Fruit fly (Drosophila melanogaster) whole organism, embryonic: Measurements from ENCODE around the gene nmdyn-D7.

ENCODE experiments used
- Adf1 ChIP-seq: fragments of 200-800 bp; sonication (Bioruptor generic); IDR thresholded peaks from 2 replicates; pipeline ENCODE4 v1.3.6; 2022; ENCODE audit warnings: missing biosample characterization, missing genetic modification characterization
- Awh ChIP-seq: fragments of 200-800 bp; sonication (Bioruptor generic); IDR thresholded peaks from 2 replicates; pipeline ENCODE4, ENCODE4 v1.3.6; 2022; ENCODE audit warnings: missing biosample characterization, missing genetic modification characterization
- Bgb ChIP-seq: fragments of 200-800 bp; sonication (Bioruptor generic); IDR thresholded peaks from 2 replicates; pipeline ENCODE4 v1.3.6; 2022; ENCODE audit warnings: missing biosample characterization, missing genetic modification characterization; ENCODE audit not compliant: partially characterized antibody
- Blimp-1 ChIP-seq: fragments of 200-800 bp; sonication (Bioruptor generic); optimal IDR thresholded peaks from 3 replicates; lab custom pipeline; 2018; ENCODE audit warnings: missing biosample characterization, missing genetic modification characterization, mild to moderate bottlenecking, moderate library complexity, missing genetic modification reagents
- CG1024 ChIP-seq: fragments of 200-800 bp; sonication (Bioruptor generic); IDR thresholded peaks from 2 replicates; pipeline ENCODE4 v1.3.6; 2022; ENCODE audit warnings: missing biosample characterization, missing genetic modification characterization
- CG10274 ChIP-seq: fragments of 200-800 bp; sonication (Bioruptor generic); optimal IDR thresholded peaks from 3 replicates; lab custom pipeline; 2017; ENCODE audit warnings: missing biosample characterization, mild to moderate bottlenecking, missing genetic modification characterization
- CG10565 ChIP-seq: fragments of 200-800 bp; sonication (Bioruptor generic); optimal IDR thresholded peaks from 3 replicates; lab custom pipeline; 2016; ENCODE audit warnings: missing biosample characterization, mild to moderate bottlenecking, missing genetic modification characterization
- CG11696 ChIP-seq: fragments of 200-800 bp; sonication (Bioruptor generic); IDR thresholded peaks from 2 replicates; pipeline ENCODE4 v1.3.6; 2022; ENCODE audit warnings: missing biosample characterization, missing genetic modification characterization
- CG12071 ChIP-seq: fragments of 200-800 bp; sonication (Bioruptor generic); optimal IDR thresholded peaks from 3 replicates; lab custom pipeline; 2018; ENCODE audit warnings: missing biosample characterization, mild to moderate bottlenecking, missing genetic modification characterization
- CG12769 ChIP-seq: fragments of 200-800 bp; sonication (Bioruptor generic); optimal IDR thresholded peaks from 2 replicates; lab custom pipeline; 2019; ENCODE audit warnings: missing biosample characterization, mild to moderate bottlenecking, missing genetic modification characterization, moderate library complexity
- CG13894 ChIP-seq: fragments of 200-800 bp; sonication (Bioruptor generic); optimal IDR thresholded peaks from 3 replicates; lab custom pipeline; 2018; ENCODE audit warnings: missing biosample characterization, mild to moderate bottlenecking, missing genetic modification characterization, moderate library complexity
- CG14965 ChIP-seq: fragments of 200-800 bp; sonication (Bioruptor generic); optimal IDR thresholded peaks from 2 replicates; lab custom pipeline; 2016; ENCODE audit warnings: missing biosample characterization, missing genetic modification characterization, borderline replicate concordance
- CG16815 ChIP-seq: fragments of 200-800 bp; sonication (Bioruptor generic); optimal IDR thresholded peaks from 3 replicates; lab custom pipeline; 2017; ENCODE audit warnings: missing biosample characterization, mild to moderate bottlenecking, missing genetic modification characterization
- CG17186 ChIP-seq: fragments of 200-800 bp; sonication (Bioruptor generic); optimal IDR thresholded peaks from 3 replicates; lab custom pipeline; 2017; ENCODE audit warnings: missing biosample characterization, missing genetic modification reagents, missing genetic modification characterization
- CG17328 ChIP-seq: fragments of 200-800 bp; sonication (Bioruptor generic); IDR thresholded peaks from 2 replicates; pipeline ENCODE4 v1.3.6; 2022; ENCODE audit warnings: missing biosample characterization, missing genetic modification characterization
- CG17829 ChIP-seq: fragments of 200-800 bp; optimal IDR thresholded peaks from 2 replicates; lab custom pipeline; 2019; ENCODE audit warnings: missing biosample characterization, mild to moderate bottlenecking, missing genetic modification characterization, moderate library complexity
- CG2199 ChIP-seq: fragments of 200-800 bp; sonication (Bioruptor generic); IDR thresholded peaks from 3 replicates; pipeline ENCODE4 v1.3.6; 2022; ENCODE audit warnings: missing biosample characterization, missing genetic modification characterization
- CG31224 ChIP-seq: fragments of 200-800 bp; sonication (Bioruptor generic); IDR thresholded peaks from 2 replicates; pipeline ENCODE4 v1.3.6; 2022; ENCODE audit warnings: missing biosample characterization, missing genetic modification characterization
- CG34224 ChIP-seq: fragments of 200-800 bp; sonication (Bioruptor generic); IDR thresholded peaks from 3 replicates; pipeline ENCODE4 v1.3.6; 2022; ENCODE audit warnings: missing biosample characterization, missing genetic modification characterization; ENCODE audit not compliant: partially characterized antibody
- CG4707 ChIP-seq: fragments of 200-800 bp; sonication (Bioruptor generic); optimal IDR thresholded peaks from 2 replicates; lab custom pipeline; 2018; ENCODE audit warnings: missing biosample characterization, mild to moderate bottlenecking, missing genetic modification characterization, moderate library complexity
- CG5953 ChIP-seq: fragments of 200-800 bp; sonication (Bioruptor generic); IDR thresholded peaks from 2 replicates; pipeline ENCODE4 v1.3.6; 2022; ENCODE audit warnings: missing biosample characterization, missing genetic modification characterization
- CG6765 ChIP-seq: fragments of 200-800 bp; sonication (Bioruptor generic); optimal IDR thresholded peaks from 3 replicates; lab custom pipeline; 2017; ENCODE audit warnings: missing biosample characterization, mild to moderate bottlenecking, missing genetic modification characterization
- CG7372 ChIP-seq: fragments of 200-800 bp; sonication (Bioruptor generic); IDR thresholded peaks from 2 replicates; pipeline ENCODE4 v1.3.6; 2022; ENCODE audit warnings: missing biosample characterization, missing genetic modification characterization
- CG7928 ChIP-seq: fragments of 200-800 bp; sonication (Bioruptor generic); optimal IDR thresholded peaks from 2 replicates; lab custom pipeline; 2017; ENCODE audit warnings: missing biosample characterization, mild to moderate bottlenecking, missing genetic modification characterization
- CG8290 ChIP-seq, 3 experiments: fragments of 200-800 bp; sonication (Bioruptor generic); optimal IDR thresholded peaks; 2 replicates each; lab custom pipeline; 2016 to 2019; ENCODE audit warnings: missing biosample characterization in 3 of 3, missing genetic modification characterization in 3 of 3, mild to moderate bottlenecking in 2 of 3, moderate library complexity in 1 of 3
- D ChIP-seq, 2 experiments: fragments of 200-800 bp in 1 of 2; fragments of >200 bp in 1 of 2; sonication (Bioruptor generic) in 1 of 2; optimal IDR thresholded peaks; 2 replicates in 1 of 2; 3 replicates in 1 of 2; lab custom pipeline; 2017; ENCODE audit warnings: mild to moderate bottlenecking in 1 of 2, missing biosample characterization in 1 of 2, missing genetic modification characterization in 1 of 2, missing genetic modification reagents in 1 of 2
- Dad ChIP-seq: fragments of 200-800 bp; sonication (Bioruptor generic); optimal IDR thresholded peaks from 3 replicates; lab custom pipeline; 2016; ENCODE audit warnings: missing biosample characterization, missing genetic modification characterization
- E2f1 ChIP-seq: fragments of 200-800 bp; sonication (Bioruptor generic); IDR thresholded peaks from 2 replicates; pipeline ENCODE4 v1.3.6; 2022; ENCODE audit warnings: missing biosample characterization, missing genetic modification characterization
- H2.0 ChIP-seq: fragments of 200-800 bp; sonication (Bioruptor generic); IDR thresholded peaks from 2 replicates; pipeline ENCODE4 v1.3.6; 2022; ENCODE audit warnings: missing biosample characterization, missing genetic modification characterization
- HLHmδ ChIP-seq: fragments of 200-800 bp; sonication (Bioruptor generic); optimal IDR thresholded peaks from 2 replicates; lab custom pipeline; 2018; ENCODE audit warnings: missing biosample characterization, mild to moderate bottlenecking, missing genetic modification characterization, moderate library complexity
- Neu2 ChIP-seq: fragments of 200-800 bp; sonication (Bioruptor generic); optimal IDR thresholded peaks from 3 replicates; lab custom pipeline; 2016; ENCODE audit warnings: missing biosample characterization, missing genetic modification characterization, borderline replicate concordance
- Nf-YB ChIP-seq: fragments of 200-800 bp; sonication (Bioruptor generic); optimal IDR thresholded peaks from 3 replicates; lab custom pipeline; 2019; ENCODE audit warnings: missing biosample characterization, mild to moderate bottlenecking, missing genetic modification characterization, moderate library complexity
- Sox102F ChIP-seq: fragments of 200-800 bp; sonication (Bioruptor generic); optimal IDR thresholded peaks from 2 replicates; lab custom pipeline; 2018; ENCODE audit warnings: missing biosample characterization, mild to moderate bottlenecking, missing genetic modification characterization, moderate library complexity
- Xbp1 ChIP-seq: fragments of 200-800 bp; sonication (Bioruptor generic); optimal IDR thresholded peaks from 3 replicates; lab custom pipeline; 2016; ENCODE audit warnings: missing biosample characterization, mild to moderate bottlenecking, missing genetic modification characterization
- bab2 ChIP-seq: fragments of 200-800 bp; sonication (Bioruptor generic); optimal IDR thresholded peaks from 2 replicates; lab custom pipeline; 2016; ENCODE audit warnings: missing biosample characterization, missing genetic modification characterization
- bsh ChIP-seq, 2 experiments: fragments of 200-800 bp; sonication (Bioruptor generic); optimal IDR thresholded peaks; 2 replicates each; lab custom pipeline; 2017 to 2018; ENCODE audit warnings: mild to moderate bottlenecking in 2 of 2, missing biosample characterization in 2 of 2, missing genetic modification characterization in 2 of 2, moderate library complexity in 1 of 2
- btn ChIP-seq: fragments of 200-800 bp; sonication (Bioruptor generic); optimal IDR thresholded peaks from 2 replicates; lab custom pipeline; 2016; ENCODE audit warnings: missing biosample characterization, missing genetic modification characterization
- dysf ChIP-seq: fragments of 200-800 bp; sonication (Bioruptor generic); IDR thresholded peaks from 3 replicates; pipeline ENCODE4 v1.3.6; 2022; ENCODE audit warnings: missing biosample characterization, missing genetic modification characterization
- gcm ChIP-seq: fragments of 200-800 bp; sonication (Bioruptor generic); optimal IDR thresholded peaks from 2 replicates; lab custom pipeline; 2019; ENCODE audit warnings: missing biosample characterization, mild to moderate bottlenecking, missing genetic modification characterization, moderate library complexity
- jing ChIP-seq: fragments of 200-800 bp; sonication (Bioruptor generic); optimal IDR thresholded peaks from 2 replicates; lab custom pipeline; 2018; ENCODE audit warnings: missing biosample characterization, mild to moderate bottlenecking, missing genetic modification characterization
- pfk ChIP-seq: fragments of 200-800 bp; sonication (Bioruptor generic); optimal IDR thresholded peaks from 2 replicates; lab custom pipeline; 2018; ENCODE audit warnings: missing biosample characterization, mild to moderate bottlenecking, missing genetic modification characterization, moderate library complexity
- pnt ChIP-seq: fragments of 200-800 bp; sonication (Bioruptor generic); optimal IDR thresholded peaks from 3 replicates; lab custom pipeline; 2016; ENCODE audit warnings: missing biosample characterization, missing genetic modification characterization
- rib ChIP-seq: fragments of 200-800 bp; sonication (Bioruptor generic); IDR thresholded peaks from 2 replicates; pipeline ENCODE4 v1.3.6; 2022; ENCODE audit warnings: missing biosample characterization, missing genetic modification characterization
- sima ChIP-seq: fragments of 200-800 bp; sonication (Bioruptor generic); optimal IDR thresholded peaks from 2 replicates; lab custom pipeline; 2016; ENCODE audit warnings: missing biosample characterization, missing genetic modification characterization
- sna ChIP-seq: fragments of 200-800 bp; sonication (Bioruptor generic); IDR thresholded peaks from 2 replicates; pipeline ENCODE4 v1.3.6; 2022; ENCODE audit warnings: missing biosample characterization, missing genetic modification characterization; ENCODE audit not compliant: partially characterized antibody
- sqz ChIP-seq: fragments of 200-800 bp; sonication (Bioruptor generic); optimal IDR thresholded peaks from 3 replicates; lab custom pipeline; 2018; ENCODE audit warnings: missing biosample characterization, mild to moderate bottlenecking, missing genetic modification characterization
- tll ChIP-seq, 2 experiments: fragments of 200-800 bp in 1 of 2; fragments of >200 bp in 1 of 2; sonication (Bioruptor generic) in 1 of 2; optimal IDR thresholded peaks; 2 replicates each; lab custom pipeline; 2017 to 2019; ENCODE audit warnings: missing biosample characterization in 2 of 2, missing genetic modification characterization in 2 of 2, mild to moderate bottlenecking in 1 of 2, moderate library complexity in 1 of 2
- vfl ChIP-seq: fragments of 200-800 bp; sonication (Bioruptor generic); optimal IDR thresholded peaks from 2 replicates; lab custom pipeline; 2016; ENCODE audit warnings: missing biosample characterization, missing genetic modification characterization

Gene nmdyn-D7

dm6 chr3R:9705008-9705628, 25.4 kb downstream of the nmdyn-D7 start, which contains the start of gene Unc-115a:
TSS of gene Unc-115a (minus strand) at chr3R:9705417.
- no peak for TF ChIP-seq CG17328 (GFP tag; lab: Robert Waterston, UW)
- peak; percentile 12 for TF ChIP-seq CG8290 (GFP tag; optimal IDR thresholded peaks at IDR 0.05; lab: Kevin White, UChicago)
- TF ChIP-seq CG8290 (tag; optimal IDR thresholded peaks at IDR 0.05; lab: Kevin White, UChicago): peak in 1 of 2 experiments; percentile 86
- no peak for TF ChIP-seq Dad
- peak; percentile 23 for TF ChIP-seq Blimp-1 (GFP tag; lab: Kevin White, UChicago)
- TF ChIP-seq Nf-YB (GFP tag; lab: Kevin White, UChicago): no peak
- peak; percentile 78 for TF ChIP-seq CG17829
- TF ChIP-seq CG4707 (GFP tag; lab: Kevin White, UChicago): no peak
- no peak for TF ChIP-seq CG12071
- TF ChIP-seq CG7372: no peak
- no peak for TF ChIP-seq rib (GFP tag; lab: Robert Waterston, UW)
- no peak for TF ChIP-seq CG31224 (GFP tag; lab: Robert Waterston, UW)
- no peak for TF ChIP-seq CG2199
- no peak for TF ChIP-seq CG11696 (GFP tag; lab: Robert Waterston, UW)
- TF ChIP-seq CG7928 (GFP tag; lab: Kevin White, UChicago): no peak
- no peak for TF ChIP-seq sna (GFP tag; lab: Robert Waterston, UW)
- TF ChIP-seq sima (GFP tag; lab: Kevin White, UChicago): no peak
- no peak for TF ChIP-seq CG5953
- TF ChIP-seq CG12769 (tag; lab: Kevin White, UChicago): peak; percentile 62
- peak; percentile 38 to 57 for TF ChIP-seq bsh (GFP tag; optimal IDR thresholded peaks at IDR 0.05; lab: Kevin White, UChicago)
- no peak for TF ChIP-seq CG1024 (GFP tag; lab: Robert Waterston, UW)
- peak; percentile 46 for TF ChIP-seq HLHmδ (GFP tag; lab: Kevin White, UChicago)
- TF ChIP-seq Sox102F (GFP tag; lab: Kevin White, UChicago): no peak
- peak; percentile 59 for TF ChIP-seq sqz (GFP tag; lab: Kevin White, UChicago)
- TF ChIP-seq btn (GFP tag; lab: Kevin White, UChicago): no peak
- TF ChIP-seq Xbp1 (GFP tag; lab: Kevin White, UChicago): peak; percentile 30
- no peak for TF ChIP-seq CG14965
- peak; percentile 39 for TF ChIP-seq vfl (GFP tag; lab: Kevin White, UChicago)
- TF ChIP-seq CG34224: no peak
- no peak for TF ChIP-seq CG13894 (tag; lab: Kevin White, UChicago)
- TF ChIP-seq Adf1 (GFP tag; lab: Robert Waterston, UW): no peak
- no peak for TF ChIP-seq dysf (GFP tag; lab: Robert Waterston, UW)
- TF ChIP-seq CG17186 (GFP tag; lab: Kevin White, UChicago): peak; percentile 2
- no peak for TF ChIP-seq pnt
- TF ChIP-seq gcm (GFP tag; lab: Kevin White, UChicago): peak; percentile 42
- no peak for TF ChIP-seq pfk (GFP tag; lab: Kevin White, UChicago)
- no peak for TF ChIP-seq tll (GFP tag; optimal IDR thresholded peaks at IDR 0.05; lab: Kevin White, UChicago)
- TF ChIP-seq E2f1 (GFP tag; lab: Robert Waterston, UW): no peak
- TF ChIP-seq Bgb (GFP tag; lab: Robert Waterston, UW): no peak
- no peak for TF ChIP-seq CG10565 (GFP tag; lab: Kevin White, UChicago)
- TF ChIP-seq Neu2 (GFP tag; lab: Kevin White, UChicago): no peak
- TF ChIP-seq jing (GFP tag; lab: Kevin White, UChicago): no peak
- TF ChIP-seq Awh (GFP tag; lab: Robert Waterston, UW): no peak
- no peak for TF ChIP-seq CG16815 (GFP tag; lab: Kevin White, UChicago)
- no peak for TF ChIP-seq CG10274 (GFP tag; lab: Kevin White, UChicago)
- TF ChIP-seq D (optimal IDR thresholded peaks at IDR 0.05; lab: Kevin White, UChicago): no peak
- TF ChIP-seq D (GFP tag; optimal IDR thresholded peaks at IDR 0.05; lab: Kevin White, UChicago): no peak
- peak; percentile 19 for TF ChIP-seq CG6765 (GFP tag; lab: Kevin White, UChicago)
- no peak for TF ChIP-seq H2.0 (GFP tag; lab: Robert Waterston, UW)
- peak; percentile 15 for TF ChIP-seq bab2 (GFP tag; lab: Kevin White, UChicago)
